Worm (Caenorhabditis elegans) whole organism, young adult: ENCODE data around the gene ZK643.2.

Experiments
- D2030.7 ChIP-seq: fragments of 200-800 bp; sonication (Bioruptor generic); IDR thresholded peaks from 2 replicates; pipeline ENCODE4 v1.3.6; 2022; ENCODE audit warnings: missing genetic modification reagents, missing genetic modification characterization, missing compliant biosample characterization
- F22D6.2 ChIP-seq: sonication (generic microtip); optimal IDR thresholded peaks from 2 replicates; lab custom pipeline; 2016; ENCODE audit warnings: mild to moderate bottlenecking, missing genetic modification characterization, missing compliant biosample characterization
- F23B12.7 ChIP-seq: sonication (generic microtip); optimal IDR thresholded peaks from 2 replicates; lab custom pipeline; 2017; ENCODE audit warnings: missing genetic modification characterization, mild to moderate bottlenecking, missing compliant biosample characterization, antibody characterized with exemption, moderate library complexity; ENCODE audit not compliant: insufficient read depth
- F33H1.4 ChIP-seq: fragments of 200-800 bp; sonication (Bioruptor generic); IDR thresholded peaks from 2 replicates; pipeline ENCODE4 v1.3.6; 2022; ENCODE audit warnings: missing genetic modification reagents, missing genetic modification characterization, missing compliant biosample characterization
- F37B4.10 ChIP-seq: fragments of 200-800 bp; sonication (Bioruptor generic); IDR thresholded peaks from 2 replicates; pipeline ENCODE4 v1.3.6; 2022; ENCODE audit warnings: missing genetic modification characterization, missing compliant biosample characterization
- F39B2.1 ChIP-seq: fragments of 200-800 bp; sonication (Bioruptor generic); IDR thresholded peaks from 2 replicates; pipeline ENCODE4 v1.3.6; 2022; ENCODE audit warnings: missing genetic modification reagents, missing genetic modification characterization, missing compliant biosample characterization
- F49E8.2 ChIP-seq: sonication (generic microtip); optimal IDR thresholded peaks from 3 replicates; lab custom pipeline; 2017; ENCODE audit warnings: missing genetic modification characterization, mild to moderate bottlenecking, missing compliant biosample characterization, antibody characterized with exemption, moderate library complexity; ENCODE audit not compliant: insufficient read depth
- F57A8.1 ChIP-seq: fragments of 200-800 bp; sonication (Bioruptor generic); optimal IDR thresholded peaks from 2 replicates; lab custom pipeline; 2018; ENCODE audit warnings: mild to moderate bottlenecking, missing genetic modification characterization, moderate library complexity, missing compliant biosample characterization
- K12H6.12 ChIP-seq: fragments of 200-800 bp; sonication (Bioruptor generic); optimal IDR thresholded peaks from 2 replicates; lab custom pipeline; 2018; ENCODE audit warnings: mild to moderate bottlenecking, missing genetic modification characterization, missing compliant biosample characterization
- Y67H2A.10 ChIP-seq: fragments of 200-800 bp; sonication (Bioruptor generic); conservative IDR thresholded peaks from 2 replicates; pipeline ENCODE4 v1.3.6; 2022; ENCODE audit warnings: missing genetic modification reagents, missing genetic modification characterization, missing compliant biosample characterization
- Y95B8A.8 ChIP-seq: fragments of 200-800 bp; sonication (Bioruptor generic); IDR thresholded peaks from 2 replicates; pipeline ENCODE4 v1.3.6; 2022; ENCODE audit warnings: missing genetic modification reagents, missing genetic modification characterization, missing compliant biosample characterization
- ama-1 ChIP-seq, 3 experiments: fragments of 150-350 bp in 1 of 3; sonication (generic microtip) in 2 of 3; optimal IDR thresholded peaks; 2 replicates each; lab custom pipeline; 2014 to 2018; ENCODE audit warnings: missing biosample characterization in 2 of 3, missing genetic modification characterization in 2 of 3, missing genetic modification reagents in 2 of 3
- aptf-2 ChIP-seq: fragments of 200-800 bp; sonication (Bioruptor generic); conservative IDR thresholded peaks from 2 replicates; pipeline ENCODE4 v1.3.6; 2022; ENCODE audit warnings: missing genetic modification reagents, missing genetic modification characterization, missing compliant biosample characterization
- aptf-3 ChIP-seq: fragments of 200-800 bp; sonication (Bioruptor generic); IDR thresholded peaks from 2 replicates; pipeline ENCODE4 v1.3.6; 2022; ENCODE audit warnings: missing genetic modification characterization, missing compliant biosample characterization
- atf-7 ChIP-seq: sonication (generic microtip); optimal IDR thresholded peaks from 2 replicates; lab custom pipeline; 2017; ENCODE audit warnings: mild to moderate bottlenecking, missing genetic modification characterization, missing compliant biosample characterization
- cebp-1 ChIP-seq, 2 experiments: fragments of 200-800 bp in 1 of 2; sonication (Bioruptor generic) in 1 of 2; sonication (generic microtip) in 1 of 2; IDR thresholded peaks in 1 of 2; optimal IDR thresholded peaks in 1 of 2; 2 replicates each; pipeline versions ENCODE4 v1.3.6 to Lab custom; 2017 to 2022; ENCODE audit warnings: missing compliant biosample characterization in 2 of 2, missing genetic modification characterization in 2 of 2, mild to moderate bottlenecking in 1 of 2, missing genetic modification reagents in 1 of 2, moderate library complexity in 1 of 2
- ceh-100 ChIP-seq: fragments of 200-800 bp; sonication (Bioruptor generic); IDR thresholded peaks from 2 replicates; pipeline ENCODE4 v1.3.6; 2022; ENCODE audit warnings: missing genetic modification reagents, missing genetic modification characterization, missing compliant biosample characterization
- dpff-1 ChIP-seq: sonication (generic microtip); optimal IDR thresholded peaks from 2 replicates; lab custom pipeline; 2017; ENCODE audit warnings: mild to moderate bottlenecking, missing genetic modification characterization, missing compliant biosample characterization
- dpl-1 ChIP-seq: fragments of 150-350 bp; optimal IDR thresholded peaks from 2 replicates; lab custom pipeline; 2014; ENCODE audit warnings: missing biosample characterization, missing genetic modification reagents, missing genetic modification characterization
- efl-1 ChIP-seq: fragments of 150-350 bp; optimal IDR thresholded peaks from 2 replicates; lab custom pipeline; 2014; ENCODE audit warnings: missing biosample characterization, missing genetic modification reagents, missing genetic modification characterization
- egl-18 ChIP-seq: fragments of 200-800 bp; sonication (Bioruptor generic); IDR thresholded peaks from 2 replicates; pipeline ENCODE4 v1.3.6; 2022; ENCODE audit warnings: missing genetic modification reagents, missing genetic modification characterization, missing compliant biosample characterization
- ekl-4 ChIP-seq: fragments of 200-800 bp; sonication (Bioruptor generic); IDR thresholded peaks from 2 replicates; pipeline ENCODE4 v1.3.6; 2022; ENCODE audit warnings: missing genetic modification reagents, missing genetic modification characterization, missing compliant biosample characterization
- him-1 ChIP-seq: sonication (generic microtip); optimal IDR thresholded peaks from 2 replicates; lab custom pipeline; 2016; ENCODE audit warnings: missing genotype, missing genetic modification reagents, missing genetic modification characterization, missing compliant biosample characterization
- hlh-26 ChIP-seq: fragments of 200-800 bp; sonication (Bioruptor generic); conservative IDR thresholded peaks from 2 replicates; pipeline ENCODE4 v1.3.6; 2022; ENCODE audit warnings: missing genetic modification reagents, missing genetic modification characterization, missing compliant biosample characterization
- hmg-1.2 ChIP-seq: fragments of 200-800 bp; sonication (Bioruptor generic); IDR thresholded peaks from 2 replicates; pipeline ENCODE4 v1.3.6; 2022; ENCODE audit warnings: missing genetic modification reagents, missing genetic modification characterization, missing compliant biosample characterization
- hsf-1 ChIP-seq: fragments of 200-800 bp; sonication (Bioruptor generic); IDR thresholded peaks from 2 replicates; pipeline ENCODE4 v1.3.6; 2022; ENCODE audit warnings: missing genetic modification reagents, missing genetic modification characterization, missing compliant biosample characterization
- lin-40 ChIP-seq: sonication (generic microtip); optimal IDR thresholded peaks from 2 replicates; lab custom pipeline; 2016; ENCODE audit warnings: missing genetic modification characterization, mild to moderate bottlenecking, missing compliant biosample characterization, missing genotype, missing genetic modification reagents
- lin-54 ChIP-seq: fragments of 200-800 bp; sonication (Bioruptor generic); optimal IDR thresholded peaks from 2 replicates; lab custom pipeline; 2018; ENCODE audit warnings: mild to moderate bottlenecking, missing genetic modification characterization, missing compliant biosample characterization
- lsl-1 ChIP-seq: fragments of 200-800 bp; sonication (Bioruptor generic); optimal IDR thresholded peaks from 2 replicates; lab custom pipeline; 2018; ENCODE audit warnings: mild to moderate bottlenecking, missing genetic modification characterization, moderate library complexity, missing compliant biosample characterization
- madf-10 ChIP-seq: sonication (generic microtip); optimal IDR thresholded peaks from 2 replicates; lab custom pipeline; 2016; ENCODE audit warnings: mild to moderate bottlenecking, missing genetic modification characterization, missing compliant biosample characterization
- madf-6 ChIP-seq: fragments of 200-800 bp; sonication (Bioruptor generic); IDR thresholded peaks from 2 replicates; pipeline ENCODE4 v1.3.6; 2022; ENCODE audit warnings: missing genetic modification reagents, missing genetic modification characterization, missing compliant biosample characterization
- mcd-1 ChIP-seq: fragments of 200-800 bp; sonication (Bioruptor generic); IDR thresholded peaks from 2 replicates; pipeline ENCODE4 v1.3.6; 2022; ENCODE audit warnings: missing genetic modification reagents, missing genetic modification characterization, missing compliant biosample characterization
- mel-28 ChIP-seq: sonication (generic microtip); optimal IDR thresholded peaks from 2 replicates; lab custom pipeline; 2016; ENCODE audit warnings: borderline replicate concordance, mild to moderate bottlenecking, missing genetic modification characterization, missing compliant biosample characterization
- mxl-1 ChIP-seq: sonication (generic microtip); optimal IDR thresholded peaks from 2 replicates; lab custom pipeline; 2016; ENCODE audit warnings: missing genetic modification characterization, missing compliant biosample characterization
- nhr-80 ChIP-seq: sonication (generic microtip); optimal IDR thresholded peaks from 2 replicates; lab custom pipeline; 2016; ENCODE audit warnings: missing genetic modification characterization, missing compliant biosample characterization
- rpc-1 ChIP-seq, 2 experiments: fragments of 150-350 bp in 1 of 2; sonication (generic microtip) in 1 of 2; optimal IDR thresholded peaks; 2 replicates each; lab custom pipeline; 2014 to 2018; ENCODE audit warnings: missing biosample characterization in 1 of 2, missing genetic modification characterization in 1 of 2, missing genetic modification reagents in 1 of 2, missing genotype in 1 of 2
- sdz-38 ChIP-seq: sonication (generic microtip); optimal IDR thresholded peaks from 2 replicates; lab custom pipeline; 2016; ENCODE audit warnings: missing genotype, missing genetic modification characterization, missing compliant biosample characterization
- somi-1 ChIP-seq: fragments of 200-800 bp; sonication (Bioruptor generic); optimal IDR thresholded peaks from 2 replicates; lab custom pipeline; 2018; ENCODE audit warnings: mild to moderate bottlenecking, missing genetic modification characterization, missing compliant biosample characterization
- ztf-18 ChIP-seq: sonication (generic microtip); optimal IDR thresholded peaks from 2 replicates; lab custom pipeline; 2016; ENCODE audit warnings: missing genotype, mild to moderate bottlenecking, missing genetic modification characterization, missing compliant biosample characterization
- ztf-26 ChIP-seq: sonication (generic microtip); optimal IDR thresholded peaks from 2 replicates; lab custom pipeline; 2017; ENCODE audit warnings: missing genetic modification characterization, missing compliant biosample characterization
- ztf-28 ChIP-seq: fragments of 200-800 bp; sonication (Bioruptor generic); IDR thresholded peaks from 2 replicates; pipeline ENCODE4 v1.3.6; 2022; ENCODE audit warnings: missing genetic modification reagents, missing genetic modification characterization, missing compliant biosample characterization

Gene ZK643.2

ce11 chrIII:8985461-8985860, 29.1 kb downstream of the ZK643.2 start:
- TF ChIP-seq mcd-1 (GFP tag; lab: Robert Waterston, UW) (no peak), F22D6.2 (tag; lab: Kevin White, UChicago) (no peak), efl-1 (GFP tag; lab: Kevin White, UChicago) (peak; percentile 58), egl-18 (GFP tag; lab: Robert Waterston, UW) (no peak), F39B2.1 (GFP tag; lab: Robert Waterston, UW) (no peak), rpc-1 (optimal IDR thresholded peaks at IDR 0.05; lab: Kevin White, UChicago) (no peak), rpc-1 (tag; optimal IDR thresholded peaks at IDR 0.05; lab: Kevin White, UChicago) (no peak), dpl-1 (GFP tag; lab: Kevin White, UChicago) (peak; percentile 52), cebp-1 (GFP tag; IDR thresholded peaks at IDR 0.05; lab: Robert Waterston, UW) (no peak), cebp-1 (tag; optimal IDR thresholded peaks at IDR 0.05; lab: Kevin White, UChicago) (no peak), ztf-26 (no peak), ztf-18 (tag; lab: Kevin White, UChicago) (no peak), atf-7 (no peak), somi-1 (GFP tag; lab: Kevin White, UChicago) (no peak), dpff-1 (no peak), madf-10 (no peak), aptf-2 (GFP tag; lab: Robert Waterston, UW) (no peak), hmg-1.2 (GFP tag; lab: Robert Waterston, UW) (no peak), hsf-1 (peak; percentile 92), F37B4.10 (GFP tag; lab: Robert Waterston, UW) (no peak), F49E8.2 (tag; lab: Kevin White, UChicago) (no peak), F23B12.7 (peak; percentile 0), mel-28 (no peak), D2030.7 (GFP tag; lab: Robert Waterston, UW) (peak; percentile 36; the same call in 1 of the 2 replicates), mxl-1 (tag; lab: Kevin White, UChicago) (no peak), aptf-3 (no peak), him-1 (tag; lab: Kevin White, UChicago) (no peak), Y67H2A.10 (GFP tag; lab: Robert Waterston, UW) (no peak), ceh-100 (GFP tag; lab: Robert Waterston, UW) (no peak), sdz-38 (tag; lab: Kevin White, UChicago) (no peak), lsl-1 (GFP tag; lab: Kevin White, UChicago) (peak; percentile 31), nhr-80 (no peak), ztf-28 (no peak), lin-54 (GFP tag; lab: Kevin White, UChicago) (peak; percentile 89), hlh-26 (GFP tag; lab: Robert Waterston, UW) (no peak), Y95B8A.8 (GFP tag; lab: Robert Waterston, UW) (no peak), F57A8.1 (GFP tag; lab: Kevin White, UChicago) (no peak), ama-1 (optimal IDR thresholded peaks at IDR 0.05; lab: Kevin White, UChicago) (no peak), ama-1 (GFP tag; optimal IDR thresholded peaks at IDR 0.05; lab: Kevin White, UChicago) (no peak), lin-40 (tag; lab: Kevin White, UChicago) (no peak), ekl-4 (GFP tag; lab: Robert Waterston, UW) (no peak), madf-6 (GFP tag; lab: Robert Waterston, UW) (0 out of 2 replicates have a peak, but pooled peaks have one; percentile 45), F33H1.4 (peak; percentile 21; the same call in 1 of the 2 replicates), K12H6.12 (tag; lab: Kevin White, UChicago) (no peak)
